Worm (Caenorhabditis elegans) whole organism, young adult: Measurements from ENCODE around the gene klp-12.

Source experiments
- B0336.3 ChIP-seq: fragments of 200-800 bp; sonication (Bioruptor generic); IDR thresholded peaks from 2 replicates; pipeline ENCODE4 v1.3.6; 2022; ENCODE audit warnings: missing genetic modification characterization, missing compliant biosample characterization
- F37B4.10 ChIP-seq: fragments of 200-800 bp; sonication (Bioruptor generic); IDR thresholded peaks from 2 replicates; pipeline ENCODE4 v1.3.6; 2022; ENCODE audit warnings: missing genetic modification characterization, missing compliant biosample characterization
- F49E8.2 ChIP-seq: sonication (generic microtip); optimal IDR thresholded peaks from 3 replicates; lab custom pipeline; 2017; ENCODE audit warnings: missing genetic modification characterization, mild to moderate bottlenecking, missing compliant biosample characterization, antibody characterized with exemption, moderate library complexity; ENCODE audit not compliant: insufficient read depth
- F57C9.4 ChIP-seq: sonication (generic microtip); optimal IDR thresholded peaks from 2 replicates; lab custom pipeline; 2017; ENCODE audit warnings: mild to moderate bottlenecking, missing genetic modification characterization, missing compliant biosample characterization
- T26A5.8 ChIP-seq: sonication (generic microtip); optimal IDR thresholded peaks from 2 replicates; lab custom pipeline; 2016; ENCODE audit warnings: missing genetic modification characterization, missing compliant biosample characterization
- Y53G8AR.9 ChIP-seq: fragments of 200-800 bp; sonication (Bioruptor generic); conservative IDR thresholded peaks from 2 replicates; pipeline ENCODE4 v1.3.6; 2022; ENCODE audit warnings: missing genetic modification reagents, missing genetic modification characterization, missing compliant biosample characterization
- Y56A3A.18 ChIP-seq: fragments of 200-800 bp; sonication (Bioruptor generic); IDR thresholded peaks from 2 replicates; pipeline ENCODE4 v1.3.6; 2022; ENCODE audit warnings: missing genetic modification reagents, missing genetic modification characterization, missing compliant biosample characterization
- aptf-2 ChIP-seq: fragments of 200-800 bp; sonication (Bioruptor generic); conservative IDR thresholded peaks from 2 replicates; pipeline ENCODE4 v1.3.6; 2022; ENCODE audit warnings: missing genetic modification reagents, missing genetic modification characterization, missing compliant biosample characterization
- ccch-3 ChIP-seq: fragments of 200-800 bp; sonication (Bioruptor generic); optimal IDR thresholded peaks from 2 replicates; lab custom pipeline; 2018; ENCODE audit warnings: mild to moderate bottlenecking, missing genetic modification characterization, missing compliant biosample characterization
- cebp-1 ChIP-seq, 2 experiments: fragments of 200-800 bp in 1 of 2; sonication (Bioruptor generic) in 1 of 2; sonication (generic microtip) in 1 of 2; IDR thresholded peaks in 1 of 2; optimal IDR thresholded peaks in 1 of 2; 2 replicates each; pipeline versions ENCODE4 v1.3.6 to Lab custom; 2017 to 2022; ENCODE audit warnings: missing compliant biosample characterization in 2 of 2, missing genetic modification characterization in 2 of 2, mild to moderate bottlenecking in 1 of 2, missing genetic modification reagents in 1 of 2, moderate library complexity in 1 of 2
- ceh-58 ChIP-seq: fragments of 200-800 bp; sonication (Bioruptor generic); IDR thresholded peaks from 2 replicates; pipeline ENCODE4 v1.3.6; 2022; ENCODE audit warnings: missing genetic modification characterization, missing compliant biosample characterization
- die-1 ChIP-seq: sonication (generic microtip); optimal IDR thresholded peaks from 2 replicates; lab custom pipeline; 2016; ENCODE audit warnings: missing genotype, mild to moderate bottlenecking, missing genetic modification characterization, missing compliant biosample characterization
- dpff-1 ChIP-seq: sonication (generic microtip); optimal IDR thresholded peaks from 2 replicates; lab custom pipeline; 2017; ENCODE audit warnings: mild to moderate bottlenecking, missing genetic modification characterization, missing compliant biosample characterization
- egl-18 ChIP-seq: fragments of 200-800 bp; sonication (Bioruptor generic); IDR thresholded peaks from 2 replicates; pipeline ENCODE4 v1.3.6; 2022; ENCODE audit warnings: missing genetic modification reagents, missing genetic modification characterization, missing compliant biosample characterization
- ekl-4 ChIP-seq: fragments of 200-800 bp; sonication (Bioruptor generic); IDR thresholded peaks from 2 replicates; pipeline ENCODE4 v1.3.6; 2022; ENCODE audit warnings: missing genetic modification reagents, missing genetic modification characterization, missing compliant biosample characterization
- gei-17 ChIP-seq: fragments of 200-800 bp; sonication (Bioruptor generic); optimal IDR thresholded peaks from 2 replicates; lab custom pipeline; 2018; ENCODE audit warnings: mild to moderate bottlenecking, missing genetic modification characterization, missing compliant biosample characterization
- hlh-26 ChIP-seq: fragments of 200-800 bp; sonication (Bioruptor generic); conservative IDR thresholded peaks from 2 replicates; pipeline ENCODE4 v1.3.6; 2022; ENCODE audit warnings: missing genetic modification reagents, missing genetic modification characterization, missing compliant biosample characterization
- hmg-1.2 ChIP-seq: fragments of 200-800 bp; sonication (Bioruptor generic); IDR thresholded peaks from 2 replicates; pipeline ENCODE4 v1.3.6; 2022; ENCODE audit warnings: missing genetic modification reagents, missing genetic modification characterization, missing compliant biosample characterization
- hsf-1 ChIP-seq: fragments of 200-800 bp; sonication (Bioruptor generic); IDR thresholded peaks from 2 replicates; pipeline ENCODE4 v1.3.6; 2022; ENCODE audit warnings: missing genetic modification reagents, missing genetic modification characterization, missing compliant biosample characterization
- let-526 ChIP-seq: fragments of 200-800 bp; sonication (Bioruptor generic); IDR thresholded peaks from 2 replicates; pipeline ENCODE4 v1.3.6; 2022; ENCODE audit warnings: missing genetic modification reagents, missing genetic modification characterization, missing compliant biosample characterization
- lin-26 ChIP-seq: fragments of 200-800 bp; sonication (Bioruptor generic); IDR thresholded peaks from 2 replicates; pipeline ENCODE4 v1.3.6; 2022; ENCODE audit warnings: missing genetic modification reagents, missing genetic modification characterization, missing compliant biosample characterization
- lin-40 ChIP-seq: sonication (generic microtip); optimal IDR thresholded peaks from 2 replicates; lab custom pipeline; 2016; ENCODE audit warnings: missing genetic modification characterization, mild to moderate bottlenecking, missing compliant biosample characterization, missing genotype, missing genetic modification reagents
- lin-54 ChIP-seq: fragments of 200-800 bp; sonication (Bioruptor generic); optimal IDR thresholded peaks from 2 replicates; lab custom pipeline; 2018; ENCODE audit warnings: mild to moderate bottlenecking, missing genetic modification characterization, missing compliant biosample characterization
- lir-1 ChIP-seq: fragments of 200-800 bp; sonication (Bioruptor generic); conservative IDR thresholded peaks from 2 replicates; pipeline ENCODE4 v1.3.6; 2022; ENCODE audit warnings: missing genetic modification reagents, missing genetic modification characterization, missing compliant biosample characterization
- lsl-1 ChIP-seq: fragments of 200-800 bp; sonication (Bioruptor generic); optimal IDR thresholded peaks from 2 replicates; lab custom pipeline; 2018; ENCODE audit warnings: mild to moderate bottlenecking, missing genetic modification characterization, moderate library complexity, missing compliant biosample characterization
- lsy-27 ChIP-seq: sonication (generic microtip); optimal IDR thresholded peaks from 2 replicates; lab custom pipeline; 2017; ENCODE audit warnings: missing genetic modification characterization, mild to moderate bottlenecking, missing compliant biosample characterization, antibody characterized with exemption, missing genotype, borderline replicate concordance; ENCODE audit not compliant: insufficient read depth
- madf-3 ChIP-seq: fragments of 200-800 bp; sonication (Bioruptor generic); IDR thresholded peaks from 2 replicates; pipeline ENCODE4 v1.3.6; 2022; ENCODE audit warnings: missing genetic modification reagents, missing genetic modification characterization, missing compliant biosample characterization
- madf-6 ChIP-seq: fragments of 200-800 bp; sonication (Bioruptor generic); IDR thresholded peaks from 2 replicates; pipeline ENCODE4 v1.3.6; 2022; ENCODE audit warnings: missing genetic modification reagents, missing genetic modification characterization, missing compliant biosample characterization
- madf-8 ChIP-seq: fragments of 200-800 bp; sonication (Bioruptor generic); conservative IDR thresholded peaks from 2 replicates; pipeline ENCODE4 v1.3.6; 2022; ENCODE audit warnings: missing genetic modification reagents, missing genetic modification characterization, missing compliant biosample characterization
- mxl-1 ChIP-seq: sonication (generic microtip); optimal IDR thresholded peaks from 2 replicates; lab custom pipeline; 2016; ENCODE audit warnings: missing genetic modification characterization, missing compliant biosample characterization
- nfya-2 ChIP-seq: fragments of 200-800 bp; sonication (Bioruptor generic); IDR thresholded peaks from 2 replicates; pipeline ENCODE4 v1.3.6; 2022; ENCODE audit warnings: missing genetic modification reagents, missing genetic modification characterization, missing compliant biosample characterization
- nfyb-1 ChIP-seq: fragments of 200-800 bp; sonication (Bioruptor generic); IDR thresholded peaks from 2 replicates; pipeline ENCODE4 v1.3.6; 2022; ENCODE audit warnings: missing genetic modification reagents, missing genetic modification characterization, missing compliant biosample characterization
- nhr-90 ChIP-seq: sonication (generic microtip); optimal IDR thresholded peaks from 2 replicates; lab custom pipeline; 2016; ENCODE audit warnings: missing genotype, mild to moderate bottlenecking, missing genetic modification characterization, missing compliant biosample characterization
- rcor-1 ChIP-seq: fragments of 200-800 bp; sonication (Bioruptor generic); IDR thresholded peaks from 2 replicates; pipeline ENCODE4 v1.3.6; 2022; ENCODE audit warnings: missing genetic modification reagents, missing genetic modification characterization, missing compliant biosample characterization
- rec-8 ChIP-seq, 2 experiments: sonication (generic microtip); optimal IDR thresholded peaks; 2 replicates each; lab custom pipeline; 2016; ENCODE audit warnings: mild to moderate bottlenecking in 2 of 2, missing genetic modification characterization in 2 of 2, missing genetic modification reagents in 2 of 2, missing genotype in 2 of 2, missing biosample characterization in 1 of 2, missing compliant biosample characterization in 1 of 2, moderate library complexity in 1 of 2
- repo-1 ChIP-seq: sonication (generic microtip); optimal IDR thresholded peaks from 2 replicates; lab custom pipeline; 2017; ENCODE audit warnings: mild to moderate bottlenecking, missing genetic modification characterization, missing compliant biosample characterization
- sdz-38 ChIP-seq: sonication (generic microtip); optimal IDR thresholded peaks from 2 replicates; lab custom pipeline; 2016; ENCODE audit warnings: missing genotype, missing genetic modification characterization, missing compliant biosample characterization
- sea-2 ChIP-seq: fragments of 200-800 bp; sonication (Bioruptor generic); IDR thresholded peaks from 2 replicates; pipeline ENCODE4 v1.3.6; 2022; ENCODE audit warnings: missing genetic modification characterization, missing compliant biosample characterization
- tbp1 ChIP-seq: fragments of 200-800 bp; sonication (Bioruptor generic); optimal IDR thresholded peaks from 2 replicates; lab custom pipeline; 2018; ENCODE audit warnings: mild to moderate bottlenecking, missing genetic modification characterization, missing compliant biosample characterization
- tbx-9 ChIP-seq: sonication (generic microtip); optimal IDR thresholded peaks from 2 replicates; lab custom pipeline; 2016; ENCODE audit warnings: borderline replicate concordance, missing genetic modification characterization, inconsistent platforms, missing compliant biosample characterization
- unc-130 ChIP-seq: sonication (generic microtip); optimal IDR thresholded peaks from 2 replicates; lab custom pipeline; 2016; ENCODE audit warnings: missing genetic modification reagents, missing genetic modification characterization, missing compliant biosample characterization
- zfh-2 ChIP-seq: fragments of 200-800 bp; sonication (Bioruptor generic); conservative IDR thresholded peaks from 2 replicates; pipeline ENCODE4 v1.3.6; 2022; ENCODE audit warnings: missing genetic modification reagents, missing genetic modification characterization, missing compliant biosample characterization
- zim-3 ChIP-seq: sonication (generic microtip); optimal IDR thresholded peaks from 2 replicates; lab custom pipeline; 2017; ENCODE audit warnings: mild to moderate bottlenecking, missing genetic modification characterization, moderate library complexity, missing compliant biosample characterization
- ztf-18 ChIP-seq: sonication (generic microtip); optimal IDR thresholded peaks from 2 replicates; lab custom pipeline; 2016; ENCODE audit warnings: missing genotype, mild to moderate bottlenecking, missing genetic modification characterization, missing compliant biosample characterization
- ztf-25 ChIP-seq: fragments of 200-800 bp; sonication (Bioruptor generic); IDR thresholded peaks from 2 replicates; pipeline ENCODE4 v1.3.6; 2022; ENCODE audit warnings: missing genetic modification reagents, missing genetic modification characterization, missing compliant biosample characterization
- ztf-3 ChIP-seq: fragments of 200-800 bp; sonication (Bioruptor generic); optimal IDR thresholded peaks from 2 replicates; lab custom pipeline; 2018; ENCODE audit warnings: mild to moderate bottlenecking, missing genetic modification characterization, missing compliant biosample characterization
- ztf-6 ChIP-seq: fragments of 200-800 bp; sonication (Bioruptor generic); IDR thresholded peaks from 2 replicates; pipeline ENCODE4 v1.3.6; 2022; ENCODE audit warnings: missing genetic modification reagents, missing genetic modification characterization, missing compliant biosample characterization

klp-12 gene

ce11 chrIV:11326939-11327565 is 32.6 kb downstream of the klp-12 start, which contains the start of gene B0035.21 (continued):
- TF ChIP-seq lin-26 (peak; percentile 87), nfyb-1 (GFP tag; lab: Robert Waterston, UW) (no peak), hlh-26 (GFP tag; lab: Robert Waterston, UW) (no peak), nfya-2 (no peak), nhr-90 (tag; lab: Kevin White, UChicago) (no peak), unc-130 (GFP tag; lab: Kevin White, UChicago) (no peak), cebp-1 (GFP tag; IDR thresholded peaks at IDR 0.05; lab: Robert Waterston, UW) (no peak), cebp-1 (tag; optimal IDR thresholded peaks at IDR 0.05; lab: Kevin White, UChicago) (peak; percentile 10), tbx-9 (tag; lab: Kevin White, UChicago) (no peak), madf-8 (GFP tag; lab: Robert Waterston, UW) (peak; percentile 29; the same call in 1 of the 2 replicates), rcor-1 (GFP tag; lab: Robert Waterston, UW) (peak; percentile 59; the same call in 1 of the 2 replicates), zim-3 (tag; lab: Kevin White, UChicago) (no peak), repo-1 (tag; lab: Kevin White, UChicago) (no peak), hsf-1 (peak; percentile 64), Y53G8AR.9 (peak; percentile 76), ccch-3 (no peak), egl-18 (GFP tag; lab: Robert Waterston, UW) (no peak), let-526 (GFP tag; lab: Robert Waterston, UW) (no peak), F57C9.4 (no peak), lsy-27 (no peak), ztf-3 (GFP tag; lab: Kevin White, UChicago) (no peak), tbp1 (GFP tag; lab: Kevin White, UChicago) (no peak), T26A5.8 (tag; lab: Kevin White, UChicago) (no peak), zfh-2 (GFP tag; lab: Robert Waterston, UW) (no peak), Y56A3A.18 (GFP tag; lab: Robert Waterston, UW) (no peak), ztf-6 (no peak), F49E8.2 (tag; lab: Kevin White, UChicago) (no peak), ztf-18 (tag; lab: Kevin White, UChicago) (no peak), hmg-1.2 (GFP tag; lab: Robert Waterston, UW) (peak; percentile 23; the same call in 1 of the 2 replicates), ztf-25 (GFP tag; lab: Robert Waterston, UW) (0 out of 2 replicates have a peak, but pooled peaks have one; percentile 16), rec-8 (tag; optimal IDR thresholded peaks at IDR 0.05; lab: Kevin White, UChicago) (no peak), lin-40 (tag; lab: Kevin White, UChicago) (no peak), madf-6 (peak; percentile 73), mxl-1 (tag; lab: Kevin White, UChicago) (no peak), gei-17 (GFP tag; lab: Kevin White, UChicago) (no peak), B0336.3 (no peak), dpff-1 (tag; lab: Kevin White, UChicago) (no peak), sdz-38 (no peak), ekl-4 (peak; percentile 38; the same call in 1 of the 2 replicates), madf-3 (GFP tag; lab: Robert Waterston, UW) (0 out of 2 replicates have a peak, but pooled peaks have one; percentile 50), die-1 (tag; lab: Kevin White, UChicago) (no peak), lsl-1 (GFP tag; lab: Kevin White, UChicago) (no peak), lin-54 (GFP tag; lab: Kevin White, UChicago) (peak; percentile 27), aptf-2 (GFP tag; lab: Robert Waterston, UW) (no peak), ceh-58 (no peak), sea-2 (GFP tag; lab: Robert Waterston, UW) (no peak), lir-1 (GFP tag; lab: Robert Waterston, UW) (no peak), F37B4.10 (GFP tag; lab: Robert Waterston, UW) (no peak)
